Worm (Caenorhabditis elegans): ENCODE measurements around the gene nep-25.

DNA sequence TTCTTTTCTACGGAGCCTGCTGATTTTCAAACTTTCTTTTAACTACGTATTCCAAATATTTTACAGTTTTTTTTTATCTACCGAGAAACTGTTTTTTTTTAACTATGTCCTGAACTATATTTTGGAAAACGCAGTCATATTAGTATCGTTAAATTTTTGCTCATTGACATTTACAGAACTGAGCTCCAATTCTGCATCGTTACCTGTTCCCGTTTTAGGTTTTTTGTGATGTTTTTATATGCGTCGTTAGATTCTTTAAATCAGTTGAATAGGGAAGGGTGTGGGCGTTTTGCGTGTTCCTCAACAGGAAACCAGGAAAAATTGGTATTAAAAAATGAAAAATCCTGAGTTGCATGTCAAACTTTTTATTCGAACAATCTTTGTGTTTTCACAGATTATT is 50.8 kb downstream of the nep-25 start:
- TF ChIP-seq elt-3 (tag; optimal IDR thresholded peaks at IDR 0.05): no peak
- no peak for TF ChIP-seq pha-4 (tag; optimal IDR thresholded peaks at IDR 0.05)
- no peak for TF ChIP-seq ama-1 (optimal IDR thresholded peaks at IDR 0.05)
- TF ChIP-seq elt-2 (tag; optimal IDR thresholded peaks at IDR 0.05): no peak
- TF ChIP-seq R02D3.7 (tag; optimal IDR thresholded peaks at IDR 0.05): no peak
